Worm (Caenorhabditis elegans): Measurements from ENCODE around the gene npr-28.

Gene npr-28

ce11 chrX:8299554-8299953 lies 51.3 kb downstream of the npr-28 start, which contains the start of gene ced-13:
TSS of gene ced-13 (minus strand) at chrX:8299654.
- TF ChIP-seq cog-1 (tag; optimal IDR thresholded peaks at IDR 0.05) = no peak
- TF ChIP-seq med-1 (GFP tag; optimal IDR thresholded peaks at IDR 0.05; ENCODE audit: insufficient read depth) = no peak
- TF ChIP-seq klf-2 (GFP tag; conservative IDR thresholded peaks at IDR 0.05) = no peak
- TF ChIP-seq ztf-23 (GFP tag; IDR thresholded peaks at IDR 0.05) = no peak
- TF ChIP-seq ref-1 (GFP tag; conservative IDR thresholded peaks at IDR 0.05) = no peak
- TF ChIP-seq ztf-29 (GFP tag; IDR thresholded peaks at IDR 0.05) = no peak
- TF ChIP-seq tab-1 (GFP tag; IDR thresholded peaks at IDR 0.05) = no peak
- no peak for TF ChIP-seq flt-1 (GFP tag; IDR thresholded peaks at IDR 0.05)
- TF ChIP-seq T22C8.4 (GFP tag; IDR thresholded peaks at IDR 0.05) = no peak

All from whole organism, midembryonic.